Fruit fly (Drosophila melanogaster) whole organism, adult: ENCODE measurements around the gene c11.1.

Source experiments
- CG11617 ChIP-seq: fragments of 200-800 bp; sonication (Bioruptor generic); optimal IDR thresholded peaks from 2 replicates; lab custom pipeline; 2017; ENCODE audit warnings: mild to moderate bottlenecking, missing biosample characterization, missing genetic modification reagents, missing genetic modification characterization
- CG12768 ChIP-seq: fragments of 200-800 bp; sonication (Bioruptor generic); optimal IDR thresholded peaks from 2 replicates; lab custom pipeline; 2017; ENCODE audit warnings: missing biosample characterization, missing genetic modification characterization, mild to moderate bottlenecking, moderate library complexity, missing genetic modification reagents
- CG14711 ChIP-seq: fragments of 200-800 bp; sonication (Bioruptor generic); optimal IDR thresholded peaks from 2 replicates; lab custom pipeline; 2018; ENCODE audit warnings: missing biosample characterization, mild to moderate bottlenecking, missing genetic modification characterization, moderate library complexity
- CG1620 ChIP-seq: fragments of 200-800 bp; sonication (Bioruptor generic); optimal IDR thresholded peaks from 2 replicates; lab custom pipeline; 2016; ENCODE audit warnings: missing biosample characterization, missing genetic modification characterization
- CG33017 ChIP-seq: fragments of 200-800 bp; sonication (Bioruptor generic); optimal IDR thresholded peaks from 2 replicates; lab custom pipeline; 2018; ENCODE audit warnings: missing biosample characterization, mild to moderate bottlenecking, missing genetic modification characterization, moderate library complexity
- CG5204 ChIP-seq: fragments of 200-800 bp; sonication (Bioruptor generic); optimal IDR thresholded peaks from 2 replicates; lab custom pipeline; 2016; ENCODE audit warnings: missing biosample characterization, missing genetic modification characterization
- CG7045 ChIP-seq: fragments of 200-800 bp; sonication (Bioruptor generic); optimal IDR thresholded peaks from 2 replicates; lab custom pipeline; 2017; ENCODE audit warnings: missing biosample characterization, mild to moderate bottlenecking, missing genetic modification characterization
- CG7101 ChIP-seq: fragments of 200-800 bp; sonication (Bioruptor generic); optimal IDR thresholded peaks from 2 replicates; lab custom pipeline; 2018; ENCODE audit warnings: missing biosample characterization, mild to moderate bottlenecking, missing genetic modification characterization, moderate library complexity
- Clk ChIP-seq: fragments of 200-800 bp; sonication (Bioruptor generic); optimal IDR thresholded peaks from 2 replicates; lab custom pipeline; 2017; ENCODE audit warnings: missing biosample characterization, missing genetic modification characterization
- Crg-1 ChIP-seq: fragments of 200-800 bp; sonication (Bioruptor generic); optimal IDR thresholded peaks from 2 replicates; lab custom pipeline; 2016; ENCODE audit warnings: missing biosample characterization, missing genetic modification characterization
- Hr96 ChIP-seq: fragments of 200-800 bp; sonication (Bioruptor generic); optimal IDR thresholded peaks from 2 replicates; lab custom pipeline; 2016; ENCODE audit warnings: missing biosample characterization, missing genetic modification characterization
- Mnt ChIP-seq: fragments of 200-800 bp; sonication (Bioruptor generic); optimal IDR thresholded peaks from 2 replicates; lab custom pipeline; 2016; ENCODE audit warnings: missing biosample characterization, mild to moderate bottlenecking, missing genetic modification characterization
- bab1 ChIP-seq: fragments of 200-800 bp; sonication (Bioruptor generic); optimal IDR thresholded peaks from 3 replicates; lab custom pipeline; 2019; ENCODE audit warnings: missing biosample characterization, mild to moderate bottlenecking, missing genetic modification characterization, moderate library complexity
- cic ChIP-seq: fragments of 200-800 bp; sonication (Bioruptor generic); optimal IDR thresholded peaks from 2 replicates; lab custom pipeline; 2017; ENCODE audit warnings: missing biosample characterization, mild to moderate bottlenecking, missing genetic modification characterization, moderate library complexity
- cnc ChIP-seq, 2 experiments: fragments of >200 bp; optimal IDR thresholded peaks; 2 replicates each; lab custom pipeline; 2017
- kay ChIP-seq: fragments of 200-800 bp; sonication (Bioruptor generic); peaks from one replicate; lab custom pipeline; 2016; ENCODE audit warnings: missing biosample characterization, missing genetic modification characterization, borderline replicate concordance
- ovo ChIP-seq: fragments of 200-800 bp; sonication (Bioruptor generic); optimal IDR thresholded peaks from 2 replicates; lab custom pipeline; 2016; ENCODE audit warnings: missing biosample characterization, missing genetic modification characterization
- pad ChIP-seq: fragments of 200-800 bp; sonication (Bioruptor generic); optimal IDR thresholded peaks from 3 replicates; lab custom pipeline; 2017; ENCODE audit warnings: missing biosample characterization, missing genetic modification characterization, mild to moderate bottlenecking, moderate library complexity, missing genetic modification reagents
- tj ChIP-seq: fragments of 200-800 bp; sonication (Bioruptor generic); optimal IDR thresholded peaks from 3 replicates; lab custom pipeline; 2017; ENCODE audit warnings: missing biosample characterization, mild to moderate bottlenecking, missing genetic modification characterization, moderate library complexity
- toe ChIP-seq: fragments of 200-800 bp; sonication (Bioruptor generic); optimal IDR thresholded peaks from 2 replicates; lab custom pipeline; 2016; ENCODE audit warnings: missing biosample characterization, missing genetic modification characterization

Gene c11.1

dm6 chrX:9284024-9284738, 1.3 kb upstream of the c11.1 start, which contains the start of gene lz:
TSS of gene lz (plus strand) at chrX:9284649.
- TF ChIP-seq CG7101 (tag; lab: Kevin White, UChicago): no peak
- no peak for TF ChIP-seq ovo (GFP tag; lab: Kevin White, UChicago)
- TF ChIP-seq Clk (GFP tag; lab: Kevin White, UChicago): no peak

- TF ChIP-seq CG5204 (no peak), pad (GFP tag; lab: Kevin White, UChicago) (peak; percentile 40)
Measured at dm6 chrX:9281998-9282644, 796 bp downstream of the c11.1 start.

dm6 chrX:9272830-9273507, 9.9 kb downstream of the c11.1 start, which contains the start of the genes Cfp1 and Aladin:
TSS of gene Cfp1 (minus strand) at chrX:9272960.
TSS of gene Aladin (plus strand) at chrX:9273413.
- TF ChIP-seq CG11617 (GFP tag; lab: Kevin White, UChicago) (no peak), Crg-1 (no peak), CG5204 (no peak), pad (GFP tag; lab: Kevin White, UChicago) (no peak), CG7101 (tag; lab: Kevin White, UChicago) (no peak), tj (GFP tag; lab: Kevin White, UChicago) (no peak), cic (GFP tag; lab: Kevin White, UChicago) (no peak), Mnt (GFP tag; lab: Kevin White, UChicago) (no peak), ovo (GFP tag; lab: Kevin White, UChicago) (no peak), CG14711 (tag; lab: Kevin White, UChicago) (no peak), kay (GFP tag; lab: Kevin White, UChicago) (no peak), Clk (GFP tag; lab: Kevin White, UChicago) (no peak)

dm6 chrX:9269825-9270224, 13.1 kb downstream of the c11.1 start, which contains the start of gene CG17440:
TSS of gene CG17440 (minus strand) at chrX:9269925.
- no peak for TF ChIP-seq CG7045 (GFP tag; lab: Kevin White, UChicago)
- TF ChIP-seq kay (GFP tag; lab: Kevin White, UChicago): no peak
- no peak for TF ChIP-seq toe (GFP tag; lab: Kevin White, UChicago)
- TF ChIP-seq CG1620 (GFP tag; lab: Kevin White, UChicago): no peak
- no peak for TF ChIP-seq pad (GFP tag; lab: Kevin White, UChicago)
- TF ChIP-seq bab1: no peak
- TF ChIP-seq Hr96: no peak
- no peak for TF ChIP-seq tj (GFP tag; lab: Kevin White, UChicago)
- no peak for TF ChIP-seq CG33017 (tag; lab: Kevin White, UChicago)
- TF ChIP-seq CG7101 (tag; lab: Kevin White, UChicago): no peak
- no peak for TF ChIP-seq Clk (GFP tag; lab: Kevin White, UChicago)
- no peak for TF ChIP-seq Mnt (GFP tag; lab: Kevin White, UChicago)
- TF ChIP-seq ovo (GFP tag; lab: Kevin White, UChicago): no peak
- no peak for TF ChIP-seq CG14711 (tag; lab: Kevin White, UChicago)
- TF ChIP-seq cic (GFP tag; lab: Kevin White, UChicago): no peak
- TF ChIP-seq CG11617 (GFP tag; lab: Kevin White, UChicago): no peak
- TF ChIP-seq cnc (optimal IDR thresholded peaks at IDR 0.05; lab: Kevin White, UChicago): no peak
- TF ChIP-seq Crg-1: no peak

DNA sequence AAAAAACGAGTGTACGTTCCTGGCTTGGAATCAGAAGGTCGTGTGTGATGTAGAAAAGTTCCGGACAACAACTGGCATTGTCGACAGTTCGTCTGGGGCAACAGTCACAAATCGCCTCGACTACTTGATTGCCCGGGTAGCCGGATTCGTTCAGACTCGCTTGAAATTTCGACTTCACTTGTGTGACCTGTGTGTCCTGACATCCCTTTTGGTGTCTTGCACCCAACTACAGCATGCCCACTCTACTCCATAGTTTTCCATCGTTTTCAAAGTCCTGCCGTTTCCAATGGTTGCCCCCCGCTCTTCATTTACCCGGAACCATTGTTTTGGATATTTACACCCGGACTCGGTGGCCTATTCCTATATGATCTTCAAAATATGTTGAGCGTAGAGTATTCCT, 15.3 kb downstream of the c11.1 start, which contains the start of gene Erk7:
Erk7 (minus strand) TSS at position 101 of the 400 bp plus-strand sequence.
- no peak for TF ChIP-seq ovo (GFP tag; lab: Kevin White, UChicago)
- TF ChIP-seq cic (GFP tag; lab: Kevin White, UChicago): no peak
- TF ChIP-seq CG11617 (GFP tag; lab: Kevin White, UChicago): no peak
- no peak for TF ChIP-seq kay (GFP tag; lab: Kevin White, UChicago)
- no peak for TF ChIP-seq Hr96

- TF ChIP-seq tj (GFP tag; lab: Kevin White, UChicago) (no peak), CG12768 (GFP tag; lab: Kevin White, UChicago) (no peak)
Measured at dm6 chrX:9266082-9266481, 16.8 kb downstream of the c11.1 start.
